Fruit fly (Drosophila melanogaster) whole organism, embryonic: Measurements from ENCODE around the gene E2f1.

Experiments used
- CG11085 ChIP-seq: fragments of 200-800 bp; sonication (Bioruptor generic); IDR thresholded peaks from 2 replicates; pipeline ENCODE4 v1.3.6; 2022; ENCODE audit warnings: missing biosample characterization, missing genetic modification characterization
- CG11723 ChIP-seq: fragments of 200-800 bp; sonication (Bioruptor generic); optimal IDR thresholded peaks from 2 replicates; lab custom pipeline; 2017; ENCODE audit warnings: missing biosample characterization, mild to moderate bottlenecking, missing genetic modification characterization
- CG12942 ChIP-seq: fragments of 200-800 bp; sonication (Bioruptor generic); optimal IDR thresholded peaks from 3 replicates; lab custom pipeline; 2016; ENCODE audit warnings: missing biosample characterization, missing genetic modification characterization
- CG13287 ChIP-seq: fragments of 200-800 bp; sonication (Bioruptor generic); IDR thresholded peaks from 2 replicates; pipeline ENCODE4 v1.3.6; 2022; ENCODE audit warnings: missing biosample characterization, missing genetic modification characterization; ENCODE audit not compliant: partially characterized antibody
- CG1529 ChIP-seq: fragments of 200-800 bp; sonication (Bioruptor generic); optimal IDR thresholded peaks from 3 replicates; lab custom pipeline; 2018; ENCODE audit warnings: missing biosample characterization, missing genetic modification characterization
- CG1603 ChIP-seq: fragments of 200-800 bp; sonication (Bioruptor generic); optimal IDR thresholded peaks from 2 replicates; lab custom pipeline; 2019; ENCODE audit warnings: missing biosample characterization, mild to moderate bottlenecking, missing genetic modification characterization, moderate library complexity
- CG18476 ChIP-seq: fragments of 200-800 bp; sonication (Bioruptor generic); optimal IDR thresholded peaks from 2 replicates; lab custom pipeline; 2016; ENCODE audit warnings: missing biosample characterization, mild to moderate bottlenecking, missing genetic modification characterization
- CG2129 ChIP-seq: fragments of 200-800 bp; sonication (Bioruptor generic); IDR thresholded peaks from 2 replicates; pipeline ENCODE4 v1.3.6; 2022; ENCODE audit warnings: missing biosample characterization, missing genetic modification characterization; ENCODE audit not compliant: partially characterized antibody
- CG2889 ChIP-seq: fragments of 200-800 bp; sonication (Bioruptor generic); IDR thresholded peaks from 3 replicates; pipeline ENCODE4 v1.3.6; 2022; ENCODE audit warnings: missing biosample characterization, missing genetic modification characterization
- CG30403 ChIP-seq: fragments of 200-800 bp; sonication (Bioruptor generic); optimal IDR thresholded peaks from 3 replicates; lab custom pipeline; 2016; ENCODE audit warnings: missing biosample characterization, missing genetic modification characterization
- CG3726 ChIP-seq: fragments of 200-800 bp; sonication (Bioruptor generic); IDR thresholded peaks from 3 replicates; pipeline ENCODE4, ENCODE4 v1.3.6; 2022; ENCODE audit warnings: missing biosample characterization, missing genetic modification characterization
- CG42726 ChIP-seq: fragments of 200-800 bp; sonication (Bioruptor generic); IDR thresholded peaks from 2 replicates; pipeline ENCODE4 v1.3.6; 2022; ENCODE audit warnings: missing biosample characterization, missing genetic modification characterization; ENCODE audit not compliant: partially characterized antibody
- CG4617 ChIP-seq: fragments of 200-800 bp; sonication (Bioruptor generic); optimal IDR thresholded peaks from 3 replicates; lab custom pipeline; 2016; ENCODE audit warnings: missing biosample characterization, missing genetic modification characterization, borderline replicate concordance
- CG6175 ChIP-seq: fragments of 200-800 bp; sonication (Bioruptor generic); IDR thresholded peaks from 3 replicates; pipeline ENCODE4 v1.3.6; 2022; ENCODE audit warnings: missing biosample characterization, missing genetic modification characterization
- CG6654 ChIP-seq: fragments of 200-800 bp; sonication (Bioruptor generic); optimal IDR thresholded peaks from 2 replicates; lab custom pipeline; 2017; ENCODE audit warnings: missing biosample characterization, mild to moderate bottlenecking, missing genetic modification characterization
- CG7745 ChIP-seq: fragments of 200-800 bp; sonication (Bioruptor generic); optimal IDR thresholded peaks from 2 replicates; lab custom pipeline; 2018; ENCODE audit warnings: missing biosample characterization, mild to moderate bottlenecking, missing genetic modification characterization, moderate library complexity
- CG7963 ChIP-seq: fragments of 200-800 bp; sonication (Bioruptor generic); IDR thresholded peaks from 3 replicates; pipeline ENCODE4 v1.3.6; 2022; ENCODE audit warnings: missing biosample characterization, missing genetic modification characterization; ENCODE audit not compliant: partially characterized antibody
- CG9215 ChIP-seq: fragments of 200-800 bp; sonication (Bioruptor generic); IDR thresholded peaks from 2 replicates; pipeline ENCODE4 v1.3.6; 2022; ENCODE audit warnings: missing biosample characterization, missing genetic modification characterization
- Chrac-16 ChIP-seq: fragments of 200-800 bp; sonication (Bioruptor generic); optimal IDR thresholded peaks from 3 replicates; lab custom pipeline; 2016; ENCODE audit warnings: missing biosample characterization, missing genetic modification characterization
- Dek ChIP-seq: fragments of 200-800 bp; sonication (Bioruptor generic); optimal IDR thresholded peaks from 3 replicates; lab custom pipeline; 2019; ENCODE audit warnings: missing biosample characterization, mild to moderate bottlenecking, missing genetic modification characterization, moderate library complexity
- Dip3 ChIP-seq: fragments of 200-800 bp; sonication (Bioruptor generic); optimal IDR thresholded peaks from 3 replicates; lab custom pipeline; 2016; ENCODE audit warnings: missing biosample characterization, missing genetic modification characterization
- E2f2 ChIP-seq: fragments of 200-800 bp; sonication (Bioruptor generic); IDR thresholded peaks from 2 replicates; pipeline ENCODE4 v1.3.6; 2022; ENCODE audit warnings: missing biosample characterization, missing genetic modification characterization
- Fer2 ChIP-seq: fragments of 200-800 bp; sonication (Bioruptor generic); optimal IDR thresholded peaks from 2 replicates; lab custom pipeline; 2018; ENCODE audit warnings: missing biosample characterization, mild to moderate bottlenecking, missing genetic modification characterization, moderate library complexity
- Hmr ChIP-seq: fragments of 200-800 bp; sonication (Bioruptor generic); optimal IDR thresholded peaks from 3 replicates; lab custom pipeline; 2017; ENCODE audit warnings: mild to moderate bottlenecking, missing biosample characterization, missing genetic modification reagents, missing genetic modification characterization
- Hsf ChIP-seq: fragments of 200-800 bp; sonication (Bioruptor generic); optimal IDR thresholded peaks from 3 replicates; lab custom pipeline; 2016; ENCODE audit warnings: missing biosample characterization, missing genetic modification characterization
- Lpt ChIP-seq: fragments of >200 bp; optimal IDR thresholded peaks from 2 replicates; lab custom pipeline; 2018; ENCODE audit warnings: missing biosample characterization, missing genetic modification characterization
- Med ChIP-seq: fragments of 200-800 bp; sonication (Bioruptor generic); peaks from one replicate; lab custom pipeline; 2016; ENCODE audit warnings: missing biosample characterization, missing genetic modification characterization, mild to moderate bottlenecking, inconsistent platforms, moderate library complexity
- Mes4 ChIP-seq: fragments of 200-800 bp; sonication (Bioruptor generic); optimal IDR thresholded peaks from 2 replicates; lab custom pipeline; 2016; ENCODE audit warnings: missing biosample characterization, missing genetic modification characterization
- NC2β ChIP-seq: fragments of 200-800 bp; sonication (Bioruptor generic); optimal IDR thresholded peaks from 2 replicates; lab custom pipeline; 2016; ENCODE audit warnings: missing biosample characterization, missing genetic modification characterization
- NfI ChIP-seq: fragments of 200-800 bp; sonication (Bioruptor generic); optimal IDR thresholded peaks from 3 replicates; lab custom pipeline; 2018; ENCODE audit warnings: missing biosample characterization, mild to moderate bottlenecking, missing genetic modification characterization, moderate library complexity
- PHDP ChIP-seq: fragments of 200-800 bp; sonication (Bioruptor generic); optimal IDR thresholded peaks from 3 replicates; lab custom pipeline; 2018; ENCODE audit warnings: missing biosample characterization, mild to moderate bottlenecking, missing genetic modification characterization, moderate library complexity
- TFAM ChIP-seq: fragments of 200-800 bp; sonication (Bioruptor generic); optimal IDR thresholded peaks from 2 replicates; lab custom pipeline; 2017; ENCODE audit warnings: missing biosample characterization, missing genetic modification characterization, inconsistent platforms
- YL-1 ChIP-seq: fragments of 200-800 bp; sonication (Bioruptor generic); optimal IDR thresholded peaks from 3 replicates; lab custom pipeline; 2017; ENCODE audit warnings: missing biosample characterization, mild to moderate bottlenecking, missing genetic modification characterization
- bigmax ChIP-seq: fragments of 200-800 bp; sonication (Bioruptor generic); optimal IDR thresholded peaks from 2 replicates; lab custom pipeline; 2018; ENCODE audit warnings: missing biosample characterization, mild to moderate bottlenecking, missing genetic modification characterization
- bowl ChIP-seq: fragments of 200-800 bp; sonication (Bioruptor generic); IDR thresholded peaks from 2 replicates; pipeline ENCODE4 v1.3.6; 2022; ENCODE audit warnings: missing biosample characterization, missing genetic modification characterization
- cas ChIP-seq: fragments of 200-800 bp; sonication (Bioruptor generic); IDR thresholded peaks from 2 replicates; pipeline ENCODE4 v1.3.6; 2022; ENCODE audit warnings: missing biosample characterization, missing genetic modification characterization
- croc ChIP-seq: fragments of 200-800 bp; sonication (Bioruptor generic); conservative IDR thresholded peaks from 3 replicates; pipeline ENCODE4 v1.3.6; 2022; ENCODE audit warnings: missing biosample characterization, missing genetic modification characterization
- crol ChIP-seq: fragments of 200-800 bp; sonication (Bioruptor generic); IDR thresholded peaks from 2 replicates; pipeline ENCODE4 v1.3.6; 2022; ENCODE audit warnings: missing biosample characterization, missing genetic modification characterization
- crp ChIP-seq, 2 experiments: fragments of 200-800 bp; sonication (Bioruptor generic); optimal IDR thresholded peaks; 2 replicates in 1 of 2; 3 replicates in 1 of 2; lab custom pipeline; 2017; ENCODE audit warnings: missing biosample characterization in 2 of 2, missing genetic modification characterization in 2 of 2, mild to moderate bottlenecking in 1 of 2, moderate library complexity in 1 of 2
- en ChIP-seq: fragments of 200-800 bp; sonication (Bioruptor generic); optimal IDR thresholded peaks from 2 replicates; lab custom pipeline; 2016; ENCODE audit warnings: missing biosample characterization, missing genetic modification characterization
- grn ChIP-seq: fragments of 200-800 bp; sonication (Bioruptor generic); optimal IDR thresholded peaks from 3 replicates; lab custom pipeline; 2017; ENCODE audit warnings: missing biosample characterization, missing genetic modification characterization
- h ChIP-seq: fragments of >200 bp; optimal IDR thresholded peaks from 2 replicates; lab custom pipeline; 2017
- hth ChIP-seq: fragments of >200 bp; optimal IDR thresholded peaks from 2 replicates; lab custom pipeline; 2017; ENCODE audit warnings: inconsistent platforms
- knrl ChIP-seq: fragments of 200-800 bp; sonication (Bioruptor generic); IDR thresholded peaks from 3 replicates; pipeline ENCODE4 v1.3.6; 2022; ENCODE audit warnings: missing biosample characterization, missing genetic modification characterization; ENCODE audit not compliant: partially characterized antibody
- nau ChIP-seq: fragments of 200-800 bp; sonication (Bioruptor generic); optimal IDR thresholded peaks from 3 replicates; lab custom pipeline; 2017; ENCODE audit warnings: missing biosample characterization, mild to moderate bottlenecking, missing genetic modification characterization, missing genetic modification reagents
- p53 ChIP-seq: fragments of 200-800 bp; sonication (Bioruptor generic); optimal IDR thresholded peaks from 2 replicates; lab custom pipeline; 2016; ENCODE audit warnings: missing biosample characterization, missing genetic modification characterization
- run ChIP-seq: fragments of 200-800 bp; sonication (Bioruptor generic); optimal IDR thresholded peaks from 3 replicates; lab custom pipeline; 2018; ENCODE audit warnings: missing biosample characterization, mild to moderate bottlenecking, missing genetic modification characterization
- shn ChIP-seq: fragments of 200-800 bp; sonication (Bioruptor generic); optimal IDR thresholded peaks from 3 replicates; lab custom pipeline; 2016; ENCODE audit warnings: missing biosample characterization, missing genetic modification characterization
- sob ChIP-seq: fragments of 200-800 bp; sonication (Bioruptor generic); IDR thresholded peaks from 2 replicates; pipeline ENCODE4 v1.3.6; 2022; ENCODE audit warnings: missing biosample characterization, missing genetic modification characterization
- tin ChIP-seq: fragments of 200-800 bp; sonication (Bioruptor generic); optimal IDR thresholded peaks from 3 replicates; lab custom pipeline; 2016; ENCODE audit warnings: missing biosample characterization, missing genetic modification characterization
- ttk ChIP-seq: fragments of 200-800 bp; sonication (Bioruptor generic); IDR thresholded peaks from 2 replicates; pipeline ENCODE4 v2.1.2; 2022; ENCODE audit warnings: missing biosample characterization, missing genetic modification characterization
- zfh2 ChIP-seq: fragments of 200-800 bp; sonication (Bioruptor generic); optimal IDR thresholded peaks from 2 replicates; lab custom pipeline; 2016; ENCODE audit warnings: missing biosample characterization, missing genetic modification characterization

The E2f1 gene

dm6 chr3R:21597877-21598276 is 62.8 kb downstream of the E2f1 start (continued):
- peak; percentile 43 for TF ChIP-seq PHDP (tag; lab: Kevin White, UChicago)
- no peak for TF ChIP-seq CG7963 (GFP tag; lab: Robert Waterston, UW)
- no peak for TF ChIP-seq CG7745 (tag; lab: Kevin White, UChicago)
- no peak for TF ChIP-seq CG3726 (GFP tag; lab: Robert Waterston, UW)
- TF ChIP-seq CG30403 (GFP tag; lab: Kevin White, UChicago), result peak; percentile 9
- TF ChIP-seq zfh2 (GFP tag; lab: Kevin White, UChicago), result no peak
- TF ChIP-seq crp (GFP tag; optimal IDR thresholded peaks at IDR 0.05; lab: Kevin White, UChicago), result no peak
- no peak for TF ChIP-seq en (GFP tag; lab: Kevin White, UChicago)
- no peak for TF ChIP-seq CG2889 (GFP tag; lab: Robert Waterston, UW)
- TF ChIP-seq Dip3 (GFP tag; lab: Kevin White, UChicago), result no peak
- no peak for TF ChIP-seq Mes4 (GFP tag; lab: Kevin White, UChicago)
- no peak for TF ChIP-seq croc (GFP tag; lab: Robert Waterston, UW)
- TF ChIP-seq h, result no peak
- TF ChIP-seq NfI, result no peak
- TF ChIP-seq CG12942 (GFP tag; lab: Kevin White, UChicago), result no peak
- no peak for TF ChIP-seq CG18476
- no peak for TF ChIP-seq run (tag; lab: Kevin White, UChicago)
- peak; percentile 28 for TF ChIP-seq CG1529 (GFP tag; lab: Kevin White, UChicago)
- TF ChIP-seq CG1603 (tag; lab: Kevin White, UChicago), result peak; percentile 53
- TF ChIP-seq p53 (GFP tag; lab: Kevin White, UChicago), result no peak
- TF ChIP-seq CG6654 (GFP tag; lab: Kevin White, UChicago), result no peak
- TF ChIP-seq E2f2 (GFP tag; lab: Robert Waterston, UW), result 0 out of 2 replicates have a peak, but pooled peaks have one; percentile 12
- TF ChIP-seq grn (GFP tag; lab: Kevin White, UChicago), result no peak
- TF ChIP-seq CG13287 (GFP tag; lab: Robert Waterston, UW), result no peak
- TF ChIP-seq nau (GFP tag; lab: Kevin White, UChicago), result peak; percentile 59
- TF ChIP-seq Lpt (GFP tag; lab: Kevin White, UChicago), result no peak
- TF ChIP-seq TFAM, result no peak
- TF ChIP-seq Fer2 (tag; lab: Kevin White, UChicago), result no peak
- no peak for TF ChIP-seq shn (GFP tag; lab: Kevin White, UChicago)
- no peak for TF ChIP-seq CG9215
- no peak for TF ChIP-seq CG2129 (GFP tag; lab: Robert Waterston, UW)
- TF ChIP-seq Chrac-16 (GFP tag; lab: Kevin White, UChicago), result no peak
- TF ChIP-seq NC2β (GFP tag; lab: Kevin White, UChicago), result no peak
- no peak for TF ChIP-seq YL-1 (GFP tag; lab: Kevin White, UChicago)
- TF ChIP-seq CG11085 (GFP tag; lab: Robert Waterston, UW), result no peak
- peak; percentile 32; the same call in 1 of the 2 replicates for TF ChIP-seq ttk (GFP tag; lab: Robert Waterston, UW)
- no peak for TF ChIP-seq bigmax (GFP tag; lab: Kevin White, UChicago)
- no peak for TF ChIP-seq Dek
- no peak for TF ChIP-seq knrl (GFP tag; lab: Robert Waterston, UW)
- no peak for TF ChIP-seq CG4617
- TF ChIP-seq cas (GFP tag; lab: Robert Waterston, UW), result no peak
- TF ChIP-seq crol (GFP tag; lab: Robert Waterston, UW), result 0 out of 2 replicates have a peak, but pooled peaks have one; percentile 20
- TF ChIP-seq Hmr (GFP tag; lab: Kevin White, UChicago), result no peak
- no peak for TF ChIP-seq hth (lab: Kevin White, UChicago)
- TF ChIP-seq tin (GFP tag; lab: Kevin White, UChicago), result no peak
- TF ChIP-seq CG6175 (GFP tag; lab: Robert Waterston, UW), result no peak
- peak; percentile 17 for TF ChIP-seq Med
- TF ChIP-seq Hsf (GFP tag; lab: Kevin White, UChicago), result no peak
- TF ChIP-seq sob (GFP tag; lab: Robert Waterston, UW), result no peak
- no peak for TF ChIP-seq CG42726 (GFP tag; lab: Robert Waterston, UW)
- TF ChIP-seq CG11723 (GFP tag; lab: Kevin White, UChicago), result no peak
- no peak for TF ChIP-seq bowl (GFP tag; lab: Robert Waterston, UW)
